Fruit fly (Drosophila melanogaster) whole organism: ENCODE results near the gene beta4GalNAcTB.

Experiments
- CG8478 ChIP-seq: fragments of >200 bp; optimal IDR thresholded peaks from 2 replicates; lab custom pipeline; 2018; ENCODE audit warnings: inconsistent platforms
- Dll ChIP-seq: fragments of >200 bp; optimal IDR thresholded peaks from 2 replicates; lab custom pipeline; 2017
- EcR ChIP-seq, 2 experiments: fragments of >200 bp; optimal IDR thresholded peaks; 2 replicates each; lab custom pipeline; 2017; ENCODE audit warnings: missing biosample characterization in 2 of 2, missing genetic modification characterization in 2 of 2, missing genetic modification reagents in 2 of 2
- pan ChIP-seq: fragments of >200 bp; optimal IDR thresholded peaks from 2 replicates; lab custom pipeline; 2017
- psq ChIP-seq: fragments of >200 bp; optimal IDR thresholded peaks from 2 replicates; lab custom pipeline; 2017
- usp ChIP-seq: fragments of >200 bp; optimal IDR thresholded peaks from 2 replicates; lab custom pipeline; 2017; ENCODE audit warnings: missing biosample characterization, missing genetic modification characterization, mixed read lengths

beta4GalNAcTB gene

dm6 chr3R:29068430-29069207 lies 34.8 kb upstream of the beta4GalNAcTB start:
- no peak for TF ChIP-seq pan (lab: Kevin White, UChicago)
- no peak for TF ChIP-seq psq (lab: Kevin White, UChicago)
- TF ChIP-seq usp (GFP tag; lab: Kevin White, UChicago): no peak
- no peak for TF ChIP-seq CG8478 (lab: Kevin White, UChicago)
- no peak for TF ChIP-seq Dll
- no peak for TF ChIP-seq EcR (GFP tag; optimal IDR thresholded peaks at IDR 0.05; lab: Kevin White, UChicago)

- no peak for TF ChIP-seq pan (lab: Kevin White, UChicago)
- TF ChIP-seq CG8478 (lab: Kevin White, UChicago): no peak
- no peak for TF ChIP-seq usp (GFP tag; lab: Kevin White, UChicago)
- no peak for TF ChIP-seq Dll
- TF ChIP-seq EcR (GFP tag; optimal IDR thresholded peaks at IDR 0.05; lab: Kevin White, UChicago): no peak
- TF ChIP-seq psq (lab: Kevin White, UChicago): no peak
Observed at dm6 chr3R:29067091-29067490, 33.3 kb upstream of the beta4GalNAcTB start.

- TF ChIP-seq usp (GFP tag; lab: Kevin White, UChicago) (no peak), EcR (GFP tag; optimal IDR thresholded peaks at IDR 0.05; lab: Kevin White, UChicago) (no peak), psq (lab: Kevin White, UChicago) (no peak), Dll (no peak), CG8478 (lab: Kevin White, UChicago) (no peak), pan (lab: Kevin White, UChicago) (no peak)
Observed at dm6 chr3R:29066285-29066684, 32.5 kb upstream of the beta4GalNAcTB start.

dm6 chr3R:29064682-29065100 lies 30.9 kb upstream of the beta4GalNAcTB start:
- TF ChIP-seq usp (GFP tag; lab: Kevin White, UChicago) (no peak), psq (lab: Kevin White, UChicago) (no peak), pan (lab: Kevin White, UChicago) (no peak), Dll (peak; percentile 85), CG8478 (lab: Kevin White, UChicago) (no peak), EcR (GFP tag; optimal IDR thresholded peaks at IDR 0.05; lab: Kevin White, UChicago) (peak in 1 of 2 experiments; percentile 40)

- TF ChIP-seq Dll (peak; percentile 46), pan (lab: Kevin White, UChicago) (no peak), psq (lab: Kevin White, UChicago) (no peak)
Observed at dm6 chr3R:29063921-29064460, 30.2 kb upstream of the beta4GalNAcTB start.

- peak; percentile 46 for TF ChIP-seq CG8478 (lab: Kevin White, UChicago)
- peak in 1 of 2 experiments; percentile 71 for TF ChIP-seq EcR (GFP tag; optimal IDR thresholded peaks at IDR 0.05; lab: Kevin White, UChicago)
- TF ChIP-seq pan (lab: Kevin White, UChicago): no peak
- no peak for TF ChIP-seq Dll
- TF ChIP-seq psq (lab: Kevin White, UChicago): no peak
- TF ChIP-seq usp (GFP tag; lab: Kevin White, UChicago): no peak
Observed at dm6 chr3R:29063207-29063920, 29.6 kb upstream of the beta4GalNAcTB start.

dm6 chr3R:29062717-29063206 lies 29.0 kb upstream of the beta4GalNAcTB start, which contains the start of the genes Cul5 and Bicra:
Gene Cul5 (minus strand): TSS chr3R:29062975.
Gene Bicra (plus strand): TSS chr3R:29063040.
- TF ChIP-seq usp (GFP tag; lab: Kevin White, UChicago): no peak

dm6 chr3R:29059385-29059784 lies 25.6 kb upstream of the beta4GalNAcTB start:
- TF ChIP-seq CG8478 (lab: Kevin White, UChicago): no peak
- TF ChIP-seq usp (GFP tag; lab: Kevin White, UChicago): no peak
- TF ChIP-seq EcR (GFP tag; optimal IDR thresholded peaks at IDR 0.05; lab: Kevin White, UChicago): no peak
- no peak for TF ChIP-seq Dll
- TF ChIP-seq psq (lab: Kevin White, UChicago): no peak
- TF ChIP-seq pan (lab: Kevin White, UChicago): no peak

- TF ChIP-seq usp (GFP tag; lab: Kevin White, UChicago) (no peak), pan (lab: Kevin White, UChicago) (no peak), Dll (no peak), EcR (GFP tag; optimal IDR thresholded peaks at IDR 0.05; lab: Kevin White, UChicago) (no peak)
Observed at dm6 chr3R:29055710-29056109, 21.9 kb upstream of the beta4GalNAcTB start, which contains the start of gene Sirt7. Gene Sirt7 (plus strand): TSS chr3R:29055927.

dm6 chr3R:29054047-29054446 lies 20.2 kb upstream of the beta4GalNAcTB start, which contains the start of gene CG11843:
Gene CG11843 (plus strand): TSS chr3R:29054347.
- TF ChIP-seq EcR (GFP tag; optimal IDR thresholded peaks at IDR 0.05; lab: Kevin White, UChicago) (no peak), usp (GFP tag; lab: Kevin White, UChicago) (no peak)

- TF ChIP-seq EcR (GFP tag; optimal IDR thresholded peaks at IDR 0.05; lab: Kevin White, UChicago) (no peak), usp (GFP tag; lab: Kevin White, UChicago) (no peak), Dll (no peak), psq (lab: Kevin White, UChicago) (no peak), pan (lab: Kevin White, UChicago) (no peak), CG8478 (lab: Kevin White, UChicago) (no peak)
Observed at dm6 chr3R:29052380-29052779, 18.6 kb upstream of the beta4GalNAcTB start, which contains the start of gene CG11842. Gene CG11842 (plus strand): TSS chr3R:29052680.
